Worm (Caenorhabditis elegans): ENCODE data around the gene dhs-5.

Gene dhs-5

DNA sequence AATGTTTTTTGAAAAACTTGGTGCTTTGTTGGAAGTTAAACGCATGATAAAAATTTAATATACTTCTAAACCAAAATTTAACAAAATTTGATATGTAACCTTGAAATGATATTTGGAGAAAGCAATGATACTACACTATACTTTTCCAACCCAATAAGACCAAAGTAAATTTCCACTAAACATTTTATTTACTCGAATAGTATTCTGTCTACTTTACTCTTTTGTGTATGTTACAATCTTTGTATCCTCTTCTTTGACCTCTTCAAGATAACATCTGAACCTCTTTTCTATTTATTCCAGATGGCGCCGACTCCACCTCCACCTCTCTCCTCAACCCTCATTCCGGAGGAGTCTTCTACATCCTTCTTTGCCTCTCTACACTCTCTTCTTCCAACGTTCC, at the start of gene dhs-5:
dhs-5 (plus strand) TSS at position 301 of the 400 bp plus-strand sequence.
- TF ChIP-seq him-1 (tag; optimal IDR thresholded peaks at IDR 0.05) = no peak

DNA sequence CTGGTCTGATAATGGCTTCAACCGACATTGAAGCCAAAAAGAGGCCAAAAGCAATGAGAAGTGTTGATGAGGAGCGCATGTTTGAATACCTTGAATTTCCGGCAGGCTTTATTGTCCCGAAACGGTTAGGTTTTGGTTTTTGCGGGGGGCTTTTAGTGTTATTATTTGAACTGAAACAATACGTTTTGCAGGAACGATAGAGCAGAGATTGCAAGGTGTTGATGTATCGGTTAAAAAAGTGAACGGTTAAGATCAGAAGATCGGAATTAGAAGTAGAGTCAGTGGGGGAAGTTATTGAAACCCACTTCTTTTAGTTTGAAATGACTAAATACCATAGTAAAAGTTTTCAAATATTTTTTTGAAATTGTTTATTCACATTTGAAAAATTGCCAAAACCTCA, 46.1 kb upstream of the dhs-5 start, which contains the start of gene clec-141:
clec-141 (minus strand) TSS at position 101 of the 400 bp plus-strand sequence.
- TF ChIP-seq dao-5 (tag; optimal IDR thresholded peaks at IDR 0.05) = no peak
- TF ChIP-seq W03F9.2 (tag; optimal IDR thresholded peaks at IDR 0.05) = no peak
- no peak for TF ChIP-seq him-1 (tag; optimal IDR thresholded peaks at IDR 0.05)

DNA sequence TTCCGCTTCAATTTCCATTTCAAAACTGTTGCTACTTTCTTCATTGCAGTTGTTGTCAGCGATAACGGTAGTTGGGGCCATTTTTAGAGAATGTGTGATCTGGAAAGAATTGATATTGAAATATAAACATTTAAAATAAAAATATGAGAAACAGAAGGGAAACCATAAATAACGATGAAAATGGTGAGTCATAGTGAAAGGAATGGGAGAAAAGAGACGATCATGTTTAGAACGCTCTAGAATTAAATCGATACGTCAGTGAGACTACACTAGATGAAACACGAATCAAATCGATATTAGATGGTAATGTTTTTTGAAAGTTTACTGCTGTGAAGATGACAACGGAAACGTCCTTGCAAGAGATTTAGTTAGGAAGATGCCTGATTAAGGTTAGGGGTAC, 44.7 kb upstream of the dhs-5 start, which contains the start of the genes EEED8.12 and EEED8.4:
EEED8.12 (minus strand) TSS at position 101 of the 400 bp plus-strand sequence.
EEED8.4 (plus strand) TSS at position 396 of the 400 bp plus-strand sequence.
- TF ChIP-seq dao-5 (tag; optimal IDR thresholded peaks at IDR 0.05) (no peak), W03F9.2 (tag; optimal IDR thresholded peaks at IDR 0.05) (no peak), him-1 (tag; optimal IDR thresholded peaks at IDR 0.05) (no peak)

DNA sequence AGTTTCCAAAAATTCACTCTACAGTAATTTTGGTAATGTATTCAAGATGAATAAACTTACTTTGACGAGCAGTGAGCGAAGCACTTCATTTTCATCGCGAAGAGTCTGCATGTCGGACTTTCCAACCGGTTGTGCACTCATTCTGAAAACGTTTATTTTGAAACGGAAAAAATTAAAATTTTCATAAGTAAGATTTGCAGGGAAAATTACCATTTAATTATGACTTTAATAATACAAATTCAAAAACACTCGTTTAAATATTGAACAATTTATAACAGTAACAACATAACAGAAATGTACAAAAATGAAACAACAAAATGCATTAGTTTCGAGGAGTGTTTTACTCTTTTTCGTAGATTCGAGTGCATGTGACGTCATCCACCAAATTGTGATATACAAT, 41.2 kb upstream of the dhs-5 start, which contains the start of the genes EEED8.13 and EEED8.18:
EEED8.13 (minus strand) TSS at position 101 of the 400 bp plus-strand sequence.
EEED8.18 (minus strand) TSS at position 144 of the 400 bp plus-strand sequence.
- no peak for TF ChIP-seq dao-5 (tag; optimal IDR thresholded peaks at IDR 0.05)

DNA sequence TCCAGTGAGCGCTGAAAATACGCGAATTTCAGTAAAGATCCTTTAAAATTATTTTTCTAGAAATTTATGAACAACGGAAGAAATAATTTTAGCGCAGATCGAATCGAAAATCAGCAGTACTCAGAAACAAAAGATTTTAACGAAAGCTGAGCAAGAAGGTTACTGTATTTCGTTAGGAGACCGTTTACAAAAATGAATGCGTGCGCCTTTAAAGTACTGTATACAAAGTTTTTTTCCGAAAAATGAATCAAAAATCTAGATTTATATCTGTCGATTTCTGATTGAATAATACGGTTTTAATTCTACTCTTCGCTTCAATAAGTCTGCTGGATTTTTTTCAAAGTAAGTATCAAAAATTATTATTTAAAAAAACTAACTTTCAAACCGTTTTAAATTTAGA, 39.6 kb upstream of the dhs-5 start, which contains the start of the genes EEED8.14 and EEED8.3:
EEED8.14 (minus strand) TSS at position 13 of the 400 bp plus-strand sequence.
EEED8.3 (plus strand) TSS at position 237 of the 400 bp plus-strand sequence.
- no peak for TF ChIP-seq him-1 (tag; optimal IDR thresholded peaks at IDR 0.05)
- TF ChIP-seq W03F9.2 (tag; optimal IDR thresholded peaks at IDR 0.05) = no peak
- no peak for TF ChIP-seq dao-5 (tag; optimal IDR thresholded peaks at IDR 0.05)

DNA sequence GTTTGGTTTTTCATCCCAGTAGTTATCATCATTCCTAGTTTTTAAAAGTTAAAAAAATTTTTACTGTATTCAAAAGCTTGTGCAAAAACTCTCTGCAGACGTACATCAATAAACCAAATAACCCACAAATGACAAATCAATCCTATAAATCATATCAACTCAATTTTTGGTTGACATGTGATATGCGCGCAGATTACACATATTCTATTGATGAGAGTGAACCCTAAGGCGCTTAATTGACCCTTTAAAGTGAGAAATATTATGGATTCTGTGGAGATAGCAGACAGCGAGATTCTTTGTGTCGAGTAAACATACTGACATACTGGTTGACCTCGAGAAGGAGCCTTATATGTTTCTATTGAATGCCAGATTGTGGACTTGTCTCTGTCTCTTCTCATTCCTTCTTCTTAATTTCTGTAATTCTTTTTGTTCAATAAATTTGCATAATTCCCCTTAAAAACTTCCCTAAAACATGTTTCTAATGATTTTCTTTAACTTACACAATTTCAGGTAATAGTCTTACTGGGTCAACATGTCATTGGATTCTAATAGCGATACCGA, 37.4 kb upstream of the dhs-5 start, which contains the start of gene EEED8.2:
EEED8.2 (plus strand) TSS at position 511 of the 561 bp plus-strand sequence.
- TF ChIP-seq W03F9.2 (tag; optimal IDR thresholded peaks at IDR 0.05) = no peak
- no peak for TF ChIP-seq him-1 (tag; optimal IDR thresholded peaks at IDR 0.05)
- no peak for TF ChIP-seq dao-5 (tag; optimal IDR thresholded peaks at IDR 0.05)

DNA sequence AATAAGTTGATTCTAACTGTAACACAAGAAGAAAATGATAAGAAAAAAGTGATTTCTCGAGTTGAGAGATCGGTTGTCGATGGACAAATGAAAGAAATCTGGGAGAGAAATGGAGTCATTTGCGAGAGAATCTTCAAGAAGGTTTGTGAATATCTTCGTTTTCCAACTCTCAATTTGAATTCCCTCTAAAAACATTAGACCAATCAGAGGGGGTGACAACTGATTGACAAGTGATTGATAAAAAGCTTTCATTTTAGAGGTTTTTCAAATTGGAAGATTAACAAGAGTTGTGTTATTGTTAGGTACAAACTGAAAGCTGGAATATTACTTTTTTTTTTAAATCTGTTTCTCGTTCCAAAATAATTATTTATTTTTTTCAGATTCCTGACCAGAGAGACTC, 35.7 kb upstream of the dhs-5 start:
- TF ChIP-seq W03F9.2 (tag; optimal IDR thresholded peaks at IDR 0.05) = no peak
- TF ChIP-seq him-1 (tag; optimal IDR thresholded peaks at IDR 0.05) = no peak
- TF ChIP-seq dao-5 (tag; optimal IDR thresholded peaks at IDR 0.05) = no peak

DNA sequence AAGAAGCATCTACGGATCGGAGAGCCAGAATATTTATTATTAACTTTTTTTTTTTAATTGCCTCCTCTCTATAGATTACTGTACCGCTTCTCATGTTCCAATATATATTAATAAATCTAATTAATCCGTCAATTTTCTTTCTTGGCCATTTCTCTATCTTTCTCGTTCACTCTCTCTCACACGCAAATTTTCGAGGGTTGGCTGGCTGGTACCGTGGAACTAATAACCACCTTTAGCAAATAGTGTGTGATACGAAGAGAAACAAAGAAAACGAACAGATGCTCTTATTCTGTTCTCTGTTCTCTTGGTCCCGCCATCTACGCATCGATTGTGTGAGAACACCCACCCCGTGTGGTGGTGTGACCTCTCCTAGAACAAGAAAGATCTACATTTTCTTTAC, 35.3 kb upstream of the dhs-5 start:
- no peak for TF ChIP-seq W03F9.2 (tag; optimal IDR thresholded peaks at IDR 0.05)
- no peak for TF ChIP-seq him-1 (tag; optimal IDR thresholded peaks at IDR 0.05)
- TF ChIP-seq dao-5 (tag; optimal IDR thresholded peaks at IDR 0.05) = no peak

DNA sequence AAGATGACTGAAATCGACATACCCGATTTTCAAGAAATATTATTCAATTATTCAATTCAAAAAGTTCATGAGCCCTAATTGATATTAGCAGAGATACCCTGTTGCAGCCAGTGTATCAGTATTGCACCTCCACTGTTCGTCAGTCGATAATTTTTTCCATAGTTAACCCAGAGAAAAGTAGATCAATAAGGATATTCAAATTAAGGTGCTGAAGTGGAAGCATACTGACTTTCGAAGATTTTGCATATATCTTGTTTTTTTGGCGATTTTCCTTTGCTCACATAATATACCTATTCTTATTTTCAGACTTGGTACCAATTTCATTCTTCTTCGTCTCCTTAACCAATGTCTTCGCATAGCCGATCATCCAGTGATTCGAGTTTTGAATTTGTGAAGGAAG, 34.7 kb upstream of the dhs-5 start, which contains the start of gene EEED8.15:
EEED8.15 (plus strand) TSS at position 301 of the 400 bp plus-strand sequence.
- TF ChIP-seq W03F9.2 (tag; optimal IDR thresholded peaks at IDR 0.05) (no peak), dao-5 (tag; optimal IDR thresholded peaks at IDR 0.05) (no peak), him-1 (tag; optimal IDR thresholded peaks at IDR 0.05) (no peak)

DNA sequence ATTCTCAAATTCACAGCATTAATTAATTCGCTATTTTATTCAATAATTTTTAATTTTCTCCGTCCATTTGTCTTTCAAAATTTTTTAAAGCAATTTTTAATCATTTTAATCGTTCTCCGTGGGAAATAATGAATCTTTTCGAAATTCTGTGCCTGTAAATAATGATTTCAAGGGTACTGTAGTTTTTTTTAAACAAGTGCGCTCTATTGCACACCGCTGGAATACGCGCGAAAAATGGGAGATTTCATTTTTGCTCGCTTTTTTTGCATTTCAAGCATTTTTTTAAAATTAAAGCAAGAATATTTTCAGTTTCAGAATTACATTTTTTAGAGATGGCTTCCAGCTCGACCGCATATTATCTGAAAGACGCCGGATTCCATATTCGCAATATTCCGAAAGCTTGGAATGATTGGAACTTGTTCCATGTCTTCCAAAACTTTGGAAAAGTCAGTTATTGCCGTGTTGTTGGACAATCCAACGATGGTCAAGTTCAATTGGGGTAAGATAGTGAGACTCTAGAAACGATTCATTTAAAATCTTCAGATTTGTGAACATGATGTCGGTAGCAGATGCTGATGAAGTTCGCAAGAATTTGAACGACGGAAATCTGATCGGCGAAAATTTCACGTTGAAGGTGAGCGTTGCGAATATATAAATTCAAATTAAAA, 32.6 kb upstream of the dhs-5 start, which contains the start of gene tofu-6:
tofu-6 (plus strand) TSS at position 302 of the 668 bp plus-strand sequence.
- TF ChIP-seq him-1 (tag; optimal IDR thresholded peaks at IDR 0.05) = no peak
- no peak for TF ChIP-seq dao-5 (tag; optimal IDR thresholded peaks at IDR 0.05)
- no peak for TF ChIP-seq W03F9.2 (tag; optimal IDR thresholded peaks at IDR 0.05)

DNA sequence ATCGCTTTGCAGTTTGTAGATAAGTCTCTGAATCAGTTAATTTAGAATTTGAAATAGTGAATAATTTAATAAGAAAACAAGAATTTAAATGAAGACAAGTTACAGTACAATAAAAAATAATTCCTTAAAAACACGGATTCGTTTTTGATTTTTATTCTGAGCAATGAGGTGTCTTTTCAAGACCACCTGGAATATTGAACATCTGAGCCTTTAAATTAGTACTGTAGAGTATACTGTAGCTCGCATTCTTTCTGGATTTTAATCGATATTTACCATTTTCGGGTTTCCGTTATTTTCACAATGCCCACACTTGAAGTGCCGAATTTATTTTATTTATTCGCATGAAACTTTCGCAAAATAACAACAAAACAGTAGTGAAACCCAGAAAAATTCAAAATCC, 29.8 kb upstream of the dhs-5 start, which contains the start of gene F07F6.7:
F07F6.7 (minus strand) TSS at position 27 of the 400 bp plus-strand sequence.
- TF ChIP-seq dao-5 (tag; optimal IDR thresholded peaks at IDR 0.05) = no peak
- no peak for TF ChIP-seq W03F9.2 (tag; optimal IDR thresholded peaks at IDR 0.05)
- TF ChIP-seq him-1 (tag; optimal IDR thresholded peaks at IDR 0.05) = no peak

DNA sequence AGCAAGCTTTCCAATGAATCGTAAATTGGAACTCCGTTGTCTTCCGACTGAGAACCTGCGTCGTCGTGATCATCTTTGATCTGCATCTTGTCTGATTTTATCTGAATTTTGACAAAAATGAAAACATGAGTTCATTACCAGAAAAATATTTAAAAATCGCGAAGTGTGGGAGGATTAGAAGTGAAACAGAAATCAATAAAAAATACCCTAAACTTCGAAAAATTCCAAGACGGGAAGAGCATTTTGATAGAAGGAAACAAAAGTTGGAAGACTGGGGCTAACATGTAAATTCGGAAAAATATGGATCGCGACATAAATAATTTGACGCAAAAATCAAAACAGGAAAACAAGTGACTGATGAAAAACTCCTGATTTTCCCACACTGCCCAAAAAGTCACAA, 28.0 kb upstream of the dhs-5 start, which contains the start of gene F07F6.8:
F07F6.8 (minus strand) TSS at position 101 of the 400 bp plus-strand sequence.
- no peak for TF ChIP-seq dao-5 (tag; optimal IDR thresholded peaks at IDR 0.05)
- no peak for TF ChIP-seq W03F9.2 (tag; optimal IDR thresholded peaks at IDR 0.05)
- TF ChIP-seq him-1 (tag; optimal IDR thresholded peaks at IDR 0.05) = no peak

DNA sequence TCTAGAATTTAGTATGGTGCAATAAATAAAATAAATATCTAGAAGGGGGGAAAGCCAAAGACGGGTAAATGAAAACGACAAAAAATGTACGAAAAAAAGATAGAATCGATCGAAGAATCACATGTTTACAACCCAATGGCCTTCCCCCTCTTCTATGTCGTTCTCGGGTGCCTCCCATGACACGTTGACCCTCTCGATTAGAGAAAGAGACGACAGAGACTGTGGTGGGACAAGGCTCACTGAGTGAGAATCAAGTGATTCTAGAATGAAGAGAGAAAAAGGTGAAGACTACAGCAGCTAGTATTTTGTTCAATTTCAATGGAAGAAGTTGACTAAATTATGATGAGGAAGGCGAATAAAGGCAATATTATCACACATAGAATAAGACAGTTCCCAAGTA, 27.6 kb upstream of the dhs-5 start:
- TF ChIP-seq W03F9.2 (tag; optimal IDR thresholded peaks at IDR 0.05) (no peak), dao-5 (tag; optimal IDR thresholded peaks at IDR 0.05) (no peak), him-1 (tag; optimal IDR thresholded peaks at IDR 0.05) (no peak)

DNA sequence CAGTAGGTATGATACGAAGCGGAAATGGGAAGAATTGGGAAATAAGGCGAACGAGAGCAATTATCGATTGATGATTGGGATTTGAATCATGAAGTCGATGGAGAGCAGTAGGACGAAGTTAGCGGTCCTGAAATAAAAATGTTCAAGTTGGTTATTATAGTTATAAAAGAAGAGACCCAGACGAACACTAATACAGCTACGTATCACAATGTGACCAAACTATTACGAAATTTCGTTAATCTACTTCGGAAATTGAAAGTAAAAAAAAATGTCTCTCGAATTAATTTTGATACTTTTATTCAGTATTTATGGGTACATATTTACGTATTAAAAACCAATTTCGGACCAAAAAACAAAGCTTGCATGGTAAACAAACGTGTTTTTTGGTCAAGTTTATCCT, 27.2 kb upstream of the dhs-5 start:
- TF ChIP-seq him-1 (tag; optimal IDR thresholded peaks at IDR 0.05) = no peak
- TF ChIP-seq dao-5 (tag; optimal IDR thresholded peaks at IDR 0.05) = no peak
- no peak for TF ChIP-seq W03F9.2 (tag; optimal IDR thresholded peaks at IDR 0.05)
